Fruit fly (Drosophila melanogaster) whole organism, embryonic: ENCODE results near the gene CG31100.
A peak's percentile ranks its signal among the peaks of the same experiment; 100 is the strongest.

ENCODE experiments used
- Abd-B ChIP-seq: fragments of 200-800 bp; sonication (Bioruptor generic); optimal IDR thresholded peaks from 2 replicates; lab custom pipeline; 2018; ENCODE audit warnings: missing biosample characterization, mild to moderate bottlenecking, missing genetic modification characterization, moderate library complexity
- Antp ChIP-seq: fragments of 200-800 bp; sonication (Bioruptor generic); optimal IDR thresholded peaks from 3 replicates; lab custom pipeline; 2016; ENCODE audit warnings: missing biosample characterization, missing genetic modification characterization
- Atf-2 ChIP-seq: fragments of 200-800 bp; sonication (Bioruptor generic); optimal IDR thresholded peaks from 2 replicates; lab custom pipeline; 2016; ENCODE audit warnings: missing biosample characterization, missing genetic modification characterization
- Atf6 ChIP-seq: fragments of 200-800 bp; sonication (Bioruptor generic); IDR thresholded peaks from 2 replicates; pipeline ENCODE4 v1.3.6; 2022; ENCODE audit warnings: missing biosample characterization, missing genetic modification characterization
- CG10366 ChIP-seq: fragments of 200-800 bp; sonication (Bioruptor generic); IDR thresholded peaks from 2 replicates; pipeline ENCODE4 v1.3.6; 2022; ENCODE audit warnings: missing biosample characterization, missing genetic modification characterization
- CG11696 ChIP-seq: fragments of 200-800 bp; sonication (Bioruptor generic); IDR thresholded peaks from 2 replicates; pipeline ENCODE4 v1.3.6; 2022; ENCODE audit warnings: missing biosample characterization, missing genetic modification characterization
- CG12219 ChIP-seq: fragments of 200-800 bp; sonication (Bioruptor generic); optimal IDR thresholded peaks from 3 replicates; lab custom pipeline; 2018; ENCODE audit warnings: missing biosample characterization, mild to moderate bottlenecking, missing genetic modification characterization
- CG15269 ChIP-seq: fragments of 200-800 bp; sonication (Bioruptor generic); optimal IDR thresholded peaks from 2 replicates; lab custom pipeline; 2018; ENCODE audit warnings: missing biosample characterization, mild to moderate bottlenecking, missing genetic modification characterization, moderate library complexity
- CG15479 ChIP-seq: fragments of 200-800 bp; sonication (Bioruptor generic); optimal IDR thresholded peaks from 3 replicates; lab custom pipeline; 2019; ENCODE audit warnings: missing biosample characterization, mild to moderate bottlenecking, missing genetic modification characterization, moderate library complexity
- CG15514 ChIP-seq: fragments of 200-800 bp; sonication (Bioruptor generic); optimal IDR thresholded peaks from 3 replicates; lab custom pipeline; 2017; ENCODE audit warnings: missing biosample characterization, missing genetic modification characterization, mild to moderate bottlenecking, moderate library complexity, missing genetic modification reagents
- CG16779 ChIP-seq: fragments of 200-800 bp; sonication (Bioruptor generic); IDR thresholded peaks from 2 replicates; pipeline ENCODE4 v1.3.6; 2022; ENCODE audit warnings: missing biosample characterization, missing genetic modification characterization
- CG17186 ChIP-seq: fragments of 200-800 bp; sonication (Bioruptor generic); optimal IDR thresholded peaks from 3 replicates; lab custom pipeline; 2017; ENCODE audit warnings: missing biosample characterization, missing genetic modification reagents, missing genetic modification characterization
- CG2889 ChIP-seq: fragments of 200-800 bp; sonication (Bioruptor generic); IDR thresholded peaks from 3 replicates; pipeline ENCODE4 v1.3.6; 2022; ENCODE audit warnings: missing biosample characterization, missing genetic modification characterization
- CG4404 ChIP-seq: fragments of 200-800 bp; sonication (Bioruptor generic); IDR thresholded peaks from 2 replicates; pipeline ENCODE4 v1.3.6; 2022; ENCODE audit warnings: missing biosample characterization, missing genetic modification characterization
- CG6854 ChIP-seq: fragments of 200-800 bp; sonication (Bioruptor generic); optimal IDR thresholded peaks from 3 replicates; lab custom pipeline; 2017; ENCODE audit warnings: missing biosample characterization, mild to moderate bottlenecking, missing genetic modification characterization
- CG7786 ChIP-seq: fragments of 200-800 bp; sonication (Bioruptor generic); optimal IDR thresholded peaks from 2 replicates; lab custom pipeline; 2016; ENCODE audit warnings: missing biosample characterization, missing genetic modification characterization
- CG8924 ChIP-seq: fragments of 200-800 bp; optimal IDR thresholded peaks from 3 replicates; lab custom pipeline; 2019; ENCODE audit warnings: missing biosample characterization, mild to moderate bottlenecking, missing genetic modification characterization, moderate library complexity
- CG9932 ChIP-seq: fragments of 200-800 bp; sonication (Bioruptor generic); IDR thresholded peaks from 2 replicates; pipeline ENCODE4 v1.3.6; 2022; ENCODE audit warnings: missing biosample characterization, missing genetic modification characterization
- D19A ChIP-seq: fragments of 200-800 bp; optimal IDR thresholded peaks from 3 replicates; lab custom pipeline; 2019; ENCODE audit warnings: missing biosample characterization, mild to moderate bottlenecking, missing genetic modification characterization, moderate library complexity
- Dek ChIP-seq: fragments of 200-800 bp; sonication (Bioruptor generic); optimal IDR thresholded peaks from 3 replicates; lab custom pipeline; 2019; ENCODE audit warnings: missing biosample characterization, mild to moderate bottlenecking, missing genetic modification characterization, moderate library complexity
- Dref ChIP-seq: fragments of 200-800 bp; sonication (Bioruptor generic); IDR thresholded peaks from 2 replicates; pipeline ENCODE4 v1.3.6; 2022; ENCODE audit warnings: missing biosample characterization, missing genetic modification characterization
- Ets65A ChIP-seq: fragments of 200-800 bp; sonication (Bioruptor generic); peaks from one replicate; lab custom pipeline; 2016; ENCODE audit warnings: missing biosample characterization, missing genetic modification characterization
- Gug ChIP-seq: fragments of 200-800 bp; sonication (Bioruptor generic); IDR thresholded peaks from 4 replicates; pipeline ENCODE4 v1.3.6; 2022; ENCODE audit warnings: missing biosample characterization, missing genetic modification characterization
- HLH3B ChIP-seq: fragments of 200-800 bp; sonication (Bioruptor generic); IDR thresholded peaks from 2 replicates; pipeline ENCODE4 v1.3.6; 2022; ENCODE audit warnings: missing biosample characterization, missing genetic modification characterization
- Hmr ChIP-seq: fragments of 200-800 bp; sonication (Bioruptor generic); optimal IDR thresholded peaks from 3 replicates; lab custom pipeline; 2017; ENCODE audit warnings: mild to moderate bottlenecking, missing biosample characterization, missing genetic modification reagents, missing genetic modification characterization
- MESR4 ChIP-seq: fragments of 200-800 bp; sonication (Bioruptor generic); optimal IDR thresholded peaks from 2 replicates; lab custom pipeline; 2018; ENCODE audit warnings: missing biosample characterization, mild to moderate bottlenecking, missing genetic modification characterization, moderate library complexity
- PHDP ChIP-seq: fragments of 200-800 bp; sonication (Bioruptor generic); optimal IDR thresholded peaks from 3 replicates; lab custom pipeline; 2018; ENCODE audit warnings: missing biosample characterization, mild to moderate bottlenecking, missing genetic modification characterization, moderate library complexity
- ab ChIP-seq: fragments of 200-800 bp; sonication (Bioruptor generic); optimal IDR thresholded peaks from 2 replicates; lab custom pipeline; 2016; ENCODE audit warnings: missing biosample characterization, missing genetic modification characterization
- bowl ChIP-seq: fragments of 200-800 bp; sonication (Bioruptor generic); IDR thresholded peaks from 2 replicates; pipeline ENCODE4 v1.3.6; 2022; ENCODE audit warnings: missing biosample characterization, missing genetic modification characterization
- cg ChIP-seq: fragments of 200-800 bp; sonication (Bioruptor generic); optimal IDR thresholded peaks from 3 replicates; lab custom pipeline; 2019; ENCODE audit warnings: missing biosample characterization, mild to moderate bottlenecking, missing genetic modification characterization, moderate library complexity
- crc ChIP-seq: fragments of 200-800 bp; sonication (Bioruptor generic); optimal IDR thresholded peaks from 2 replicates; lab custom pipeline; 2016; ENCODE audit warnings: missing biosample characterization, missing genetic modification characterization
- crol ChIP-seq: fragments of 200-800 bp; sonication (Bioruptor generic); IDR thresholded peaks from 2 replicates; pipeline ENCODE4 v1.3.6; 2022; ENCODE audit warnings: missing biosample characterization, missing genetic modification characterization
- crp ChIP-seq, 2 experiments: fragments of 200-800 bp; sonication (Bioruptor generic); optimal IDR thresholded peaks; 2 replicates in 1 of 2; 3 replicates in 1 of 2; lab custom pipeline; 2017; ENCODE audit warnings: missing biosample characterization in 2 of 2, missing genetic modification characterization in 2 of 2, mild to moderate bottlenecking in 1 of 2, moderate library complexity in 1 of 2
- ftz-f1 ChIP-seq: fragments of 200-800 bp; sonication (Bioruptor generic); optimal IDR thresholded peaks from 2 replicates; lab custom pipeline; 2016; ENCODE audit warnings: missing biosample characterization, missing genetic modification characterization
- fu2 ChIP-seq: fragments of 200-800 bp; sonication (Bioruptor generic); optimal IDR thresholded peaks from 2 replicates; lab custom pipeline; 2016; ENCODE audit warnings: missing biosample characterization, missing genetic modification characterization
- gce ChIP-seq: fragments of 200-800 bp; sonication (Bioruptor generic); IDR thresholded peaks from 3 replicates; pipeline ENCODE4 v1.3.6; 2022; ENCODE audit warnings: missing biosample characterization, missing genetic modification characterization
- gcm2 ChIP-seq: fragments of 200-800 bp; sonication (Bioruptor generic); optimal IDR thresholded peaks from 2 replicates; lab custom pipeline; 2016; ENCODE audit warnings: missing biosample characterization, missing genetic modification characterization
- gem ChIP-seq: fragments of 200-800 bp; sonication (Bioruptor generic); optimal IDR thresholded peaks from 2 replicates; lab custom pipeline; 2019; ENCODE audit warnings: missing biosample characterization, mild to moderate bottlenecking, missing genetic modification characterization, moderate library complexity
- lmd ChIP-seq: fragments of 200-800 bp; sonication (Bioruptor generic); IDR thresholded peaks from 2 replicates; pipeline ENCODE4 v1.3.6; 2022; ENCODE audit warnings: missing biosample characterization, missing genetic modification characterization
- ro ChIP-seq: fragments of 200-800 bp; sonication (Bioruptor generic); IDR thresholded peaks from 2 replicates; pipeline ENCODE4 v1.3.6; 2022; ENCODE audit warnings: missing biosample characterization, missing genetic modification characterization
- sc ChIP-seq, 3 experiments: fragments of >200 bp in 2 of 3; fragments of 200-800 bp in 1 of 3; sonication (Bioruptor generic) in 1 of 3; optimal IDR thresholded peaks; 2 replicates in 2 of 3; 3 replicates in 1 of 3; lab custom pipeline; 2017; ENCODE audit warnings: mild to moderate bottlenecking in 1 of 3, missing biosample characterization in 1 of 3, missing genetic modification characterization in 1 of 3, missing genetic modification reagents in 1 of 3
- sens ChIP-seq: fragments of 200-800 bp; sonication (Bioruptor generic); peaks from one replicate; lab custom pipeline; 2016; ENCODE audit warnings: missing biosample characterization, missing genetic modification characterization
- trem ChIP-seq: fragments of 200-800 bp; optimal IDR thresholded peaks from 3 replicates; lab custom pipeline; 2019; ENCODE audit warnings: missing biosample characterization, mild to moderate bottlenecking, missing genetic modification characterization, moderate library complexity
- ttk ChIP-seq: fragments of 200-800 bp; sonication (Bioruptor generic); IDR thresholded peaks from 2 replicates; pipeline ENCODE4 v2.1.2; 2022; ENCODE audit warnings: missing biosample characterization, missing genetic modification characterization
- usp ChIP-seq: fragments of >200 bp; optimal IDR thresholded peaks from 2 replicates; lab custom pipeline; 2017; ENCODE audit warnings: missing biosample characterization, missing genetic modification characterization
- vfl ChIP-seq: fragments of 200-800 bp; sonication (Bioruptor generic); optimal IDR thresholded peaks from 2 replicates; lab custom pipeline; 2016; ENCODE audit warnings: missing biosample characterization, missing genetic modification characterization
- wdn ChIP-seq: fragments of 200-800 bp; sonication (Bioruptor generic); IDR thresholded peaks from 2 replicates; pipeline ENCODE4 v1.3.6; 2022; ENCODE audit warnings: missing biosample characterization, missing genetic modification characterization
- z ChIP-seq: fragments of 200-800 bp; sonication (Bioruptor generic); IDR thresholded peaks from 3 replicates; pipeline ENCODE4 v1.3.6; 2022; ENCODE audit warnings: missing biosample characterization, missing genetic modification characterization
- zen2 ChIP-seq: fragments of 200-800 bp; sonication (Bioruptor generic); IDR thresholded peaks from 3 replicates; pipeline ENCODE4 v1.3.6; 2022; ENCODE audit warnings: missing biosample characterization, missing genetic modification characterization; ENCODE audit not compliant: partially characterized antibody
- zfh2 ChIP-seq: fragments of 200-800 bp; sonication (Bioruptor generic); optimal IDR thresholded peaks from 2 replicates; lab custom pipeline; 2016; ENCODE audit warnings: missing biosample characterization, missing genetic modification characterization

The CG31100 gene

DNA sequence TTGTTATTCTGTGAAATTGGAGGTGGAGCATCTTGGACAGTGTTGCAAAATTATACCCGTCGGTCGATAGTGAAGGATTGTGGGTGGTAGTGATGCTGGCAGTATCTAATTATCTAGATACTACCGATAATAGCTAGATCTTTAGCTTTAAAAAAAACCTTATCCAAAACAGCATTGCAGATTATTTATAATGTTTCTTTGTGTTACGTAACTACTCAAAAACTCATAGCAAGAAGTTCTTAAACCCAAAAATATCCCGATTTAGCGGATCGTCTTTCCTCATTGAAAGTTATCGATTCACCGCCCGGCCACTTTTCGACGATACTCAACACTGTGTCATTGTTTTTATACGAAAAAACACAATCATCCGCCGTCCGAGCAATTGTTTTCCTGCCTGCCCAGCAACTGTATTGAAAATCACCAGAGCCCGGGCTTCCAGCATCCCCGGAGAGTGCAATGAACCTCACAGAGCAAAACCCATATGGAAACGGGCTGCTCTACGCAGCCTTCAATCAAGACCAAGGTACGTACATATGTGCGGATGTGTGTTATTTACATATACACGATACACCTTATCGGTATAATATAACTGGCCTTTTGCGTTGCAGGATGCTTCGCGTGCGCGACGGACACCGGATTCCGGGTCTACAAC is 10.4 kb downstream of the CG31100 start, which contains the start of gene CG11975 (continued):
- TF ChIP-seq bowl (GFP tag; lab: Robert Waterston, UW) (no peak), CG12219 (no peak), MESR4 (GFP tag; lab: Kevin White, UChicago) (peak; percentile 36), ttk (GFP tag; lab: Robert Waterston, UW) (0 out of 2 replicates have a peak, but pooled peaks have one; percentile 9), Atf6 (GFP tag; lab: Robert Waterston, UW) (peak; percentile 64), Abd-B (no peak), CG2889 (0 out of 3 replicates have a peak, but pooled peaks have one; percentile 37), crc (GFP tag; lab: Kevin White, UChicago) (peak; percentile 60), CG7786 (GFP tag; lab: Kevin White, UChicago) (peak; percentile 90), sc (optimal IDR thresholded peaks at IDR 0.05; lab: Kevin White, UChicago) (no peak), sc (GFP tag; optimal IDR thresholded peaks at IDR 0.05; lab: Kevin White, UChicago) (no peak), gem (no peak), Dek (tag; lab: Kevin White, UChicago) (peak; percentile 57), fu2 (GFP tag; lab: Kevin White, UChicago) (peak; percentile 85), PHDP (tag; lab: Kevin White, UChicago) (peak; percentile 70), gcm2 (GFP tag; lab: Kevin White, UChicago) (peak; percentile 38), CG15514 (GFP tag; lab: Kevin White, UChicago) (peak; percentile 77), usp (GFP tag; lab: Kevin White, UChicago) (no peak), ftz-f1 (GFP tag; lab: Kevin White, UChicago) (peak; percentile 58), CG17186 (GFP tag; lab: Kevin White, UChicago) (no peak), Gug (GFP tag; lab: Robert Waterston, UW) (peak; percentile 56; the same call in 1 of the 4 replicates), CG6854 (GFP tag; lab: Kevin White, UChicago) (no peak), sens (GFP tag; lab: Kevin White, UChicago) (peak; percentile 98), Ets65A (GFP tag; lab: Kevin White, UChicago) (peak; percentile 99), z (GFP tag; lab: Robert Waterston, UW) (no peak), trem (tag; lab: Kevin White, UChicago) (peak; percentile 74), CG15269 (tag; lab: Kevin White, UChicago) (no peak), Antp (peak; percentile 82), CG11696 (GFP tag; lab: Robert Waterston, UW) (no peak)
- TF ChIP-seq, all 482 proteins: peak for 307

DNA sequence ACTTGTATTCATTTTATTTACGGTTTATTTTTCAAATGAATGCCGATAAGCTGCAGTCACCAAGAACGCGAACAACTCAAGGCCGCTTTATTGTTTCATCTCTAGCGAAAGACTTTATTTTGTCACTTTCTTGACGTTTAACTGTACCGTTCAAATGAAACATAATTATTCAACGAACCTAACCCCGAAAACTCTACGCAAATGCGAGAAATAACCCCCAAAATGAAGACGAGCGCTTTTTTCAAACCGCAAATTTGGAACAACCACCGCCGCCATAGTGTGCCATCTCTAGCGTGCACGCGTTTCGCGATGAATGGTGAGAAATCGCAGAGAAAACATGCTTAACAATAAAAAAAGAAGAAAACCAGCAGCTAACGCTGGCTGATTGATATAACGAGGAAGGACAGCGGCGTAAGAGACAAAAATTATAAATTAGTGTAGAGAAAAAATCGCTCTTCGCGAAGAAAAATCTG is 18.8 kb downstream of the CG31100 start, which contains the start of gene CG11970:
Gene CG11970 (plus strand): TSS at position 117 of the 473 bp plus-strand sequence.
- TF ChIP-seq cg (GFP tag; lab: Kevin White, UChicago) (no peak), Dref (GFP tag; lab: Robert Waterston, UW) (peak; percentile 57), CG9932 (peak; percentile 72), Atf-2 (peak; percentile 17), D19A (tag; lab: Kevin White, UChicago) (no peak), wdn (GFP tag; lab: Robert Waterston, UW) (no peak), zfh2 (GFP tag; lab: Kevin White, UChicago) (peak; percentile 65), ro (GFP tag; lab: Robert Waterston, UW) (no peak), CG8924 (tag; lab: Kevin White, UChicago) (peak; percentile 11), CG10366 (GFP tag; lab: Robert Waterston, UW) (peak; percentile 26; the same call in 1 of the 2 replicates), vfl (GFP tag; lab: Kevin White, UChicago) (peak; percentile 18), lmd (GFP tag; lab: Robert Waterston, UW) (peak; percentile 9; the same call in 1 of the 2 replicates), zen2 (no peak; the same call in 2 of the 3 replicates), CG15479 (no peak), CG16779 (GFP tag; lab: Robert Waterston, UW) (no peak), ab (no peak), crol (no peak), gce (no peak), crp (GFP tag; optimal IDR thresholded peaks at IDR 0.05; lab: Kevin White, UChicago) (no peak), CG4404 (GFP tag; lab: Robert Waterston, UW) (peak; percentile 40; the same call in 1 of the 2 replicates), Hmr (GFP tag; lab: Kevin White, UChicago) (no peak), HLH3B (GFP tag; lab: Robert Waterston, UW) (no peak)
